Fruit fly (Drosophila melanogaster) whole organism, embryonic: ENCODE data around the gene CG6409.

ENCODE experiments used
- Ada2b ChIP-seq: fragments of 200-800 bp; sonication (Bioruptor generic); IDR thresholded peaks from 2 replicates; pipeline ENCODE4 v1.3.6; 2022; ENCODE audit warnings: missing biosample characterization, missing genetic modification characterization
- Aef1 ChIP-seq: fragments of 200-800 bp; sonication (Bioruptor generic); IDR thresholded peaks from 3 replicates; pipeline ENCODE4 v1.3.6; 2022; ENCODE audit warnings: missing biosample characterization, missing genetic modification characterization
- Antp ChIP-seq: fragments of 200-800 bp; sonication (Bioruptor generic); optimal IDR thresholded peaks from 3 replicates; lab custom pipeline; 2016; ENCODE audit warnings: missing biosample characterization, missing genetic modification characterization
- Bteb2 ChIP-seq: fragments of 200-800 bp; sonication (Bioruptor generic); optimal IDR thresholded peaks from 2 replicates; lab custom pipeline; 2016; ENCODE audit warnings: missing biosample characterization, missing genetic modification characterization
- CG10209 ChIP-seq: fragments of 200-800 bp; sonication (Bioruptor generic); optimal IDR thresholded peaks from 3 replicates; lab custom pipeline; 2017; ENCODE audit warnings: missing biosample characterization, mild to moderate bottlenecking, missing genetic modification characterization, missing genetic modification reagents
- CG10274 ChIP-seq: fragments of 200-800 bp; sonication (Bioruptor generic); optimal IDR thresholded peaks from 3 replicates; lab custom pipeline; 2017; ENCODE audit warnings: missing biosample characterization, mild to moderate bottlenecking, missing genetic modification characterization
- CG11247 ChIP-seq: fragments of 200-800 bp; sonication (Bioruptor generic); IDR thresholded peaks from 2 replicates; pipeline ENCODE4 v1.3.6; 2022; ENCODE audit warnings: missing biosample characterization, missing genetic modification characterization
- CG11560 ChIP-seq: fragments of 200-800 bp; sonication (Bioruptor generic); IDR thresholded peaks from 3 replicates; pipeline ENCODE4 v1.3.6; 2022; ENCODE audit warnings: missing biosample characterization, missing genetic modification characterization
- CG12155 ChIP-seq: fragments of 200-800 bp; sonication (Bioruptor generic); optimal IDR thresholded peaks from 3 replicates; lab custom pipeline; 2016; ENCODE audit warnings: missing biosample characterization, missing genetic modification characterization
- CG13123 ChIP-seq: fragments of 200-800 bp; sonication (Bioruptor generic); optimal IDR thresholded peaks from 2 replicates; lab custom pipeline; 2016; ENCODE audit warnings: missing biosample characterization, missing genetic modification characterization
- CG13424 ChIP-seq: fragments of 200-800 bp; sonication (Bioruptor generic); optimal IDR thresholded peaks from 2 replicates; lab custom pipeline; 2019; ENCODE audit warnings: missing biosample characterization, mild to moderate bottlenecking, missing genetic modification characterization, moderate library complexity
- CG14014 ChIP-seq: fragments of 200-800 bp; sonication (Bioruptor generic); IDR thresholded peaks from 2 replicates; pipeline ENCODE4 v1.3.6; 2022; ENCODE audit warnings: missing biosample characterization, missing genetic modification characterization
- CG17328 ChIP-seq: fragments of 200-800 bp; sonication (Bioruptor generic); IDR thresholded peaks from 2 replicates; pipeline ENCODE4 v1.3.6; 2022; ENCODE audit warnings: missing biosample characterization, missing genetic modification characterization
- CG18599 ChIP-seq: fragments of 200-800 bp; sonication (Bioruptor generic); optimal IDR thresholded peaks from 3 replicates; lab custom pipeline; 2017; ENCODE audit warnings: missing biosample characterization, missing genetic modification characterization, mild to moderate bottlenecking, moderate library complexity, missing genetic modification reagents
- CG2116 ChIP-seq: fragments of 200-800 bp; sonication (Bioruptor generic); optimal IDR thresholded peaks from 3 replicates; lab custom pipeline; 2018; ENCODE audit warnings: missing biosample characterization, mild to moderate bottlenecking, missing genetic modification characterization
- CG2202 ChIP-seq: fragments of 200-800 bp; sonication (Bioruptor generic); optimal IDR thresholded peaks from 2 replicates; lab custom pipeline; 2018; ENCODE audit warnings: missing biosample characterization, mild to moderate bottlenecking, missing genetic modification characterization
- CG3065 ChIP-seq: fragments of 200-800 bp; sonication (Bioruptor generic); optimal IDR thresholded peaks from 2 replicates; lab custom pipeline; 2016; ENCODE audit warnings: missing biosample characterization, missing genetic modification characterization
- CG6254 ChIP-seq: fragments of 200-800 bp; sonication (Bioruptor generic); optimal IDR thresholded peaks from 3 replicates; lab custom pipeline; 2017; ENCODE audit warnings: mild to moderate bottlenecking, missing biosample characterization, missing genetic modification reagents, missing genetic modification characterization
- CG7987 ChIP-seq: fragments of 200-800 bp; sonication (Bioruptor generic); optimal IDR thresholded peaks from 2 replicates; lab custom pipeline; 2018; ENCODE audit warnings: missing biosample characterization, mild to moderate bottlenecking, missing genetic modification characterization, moderate library complexity
- CG8281 ChIP-seq: fragments of 200-800 bp; sonication (Bioruptor generic); optimal IDR thresholded peaks from 2 replicates; lab custom pipeline; 2018; ENCODE audit warnings: missing biosample characterization, mild to moderate bottlenecking, missing genetic modification characterization, moderate library complexity
- CoRest ChIP-seq: fragments of 200-800 bp; sonication (Bioruptor generic); optimal IDR thresholded peaks from 3 replicates; lab custom pipeline; 2018; ENCODE audit warnings: missing biosample characterization, mild to moderate bottlenecking, missing genetic modification characterization, moderate library complexity
- CrebB ChIP-seq: fragments of 200-800 bp; sonication (Bioruptor generic); optimal IDR thresholded peaks from 3 replicates; lab custom pipeline; 2018; ENCODE audit warnings: missing biosample characterization, mild to moderate bottlenecking, missing genetic modification characterization
- D19A ChIP-seq: fragments of 200-800 bp; optimal IDR thresholded peaks from 3 replicates; lab custom pipeline; 2019; ENCODE audit warnings: missing biosample characterization, mild to moderate bottlenecking, missing genetic modification characterization, moderate library complexity
- Fer3 ChIP-seq: fragments of 200-800 bp; sonication (Bioruptor generic); optimal IDR thresholded peaks from 2 replicates; lab custom pipeline; 2018; ENCODE audit warnings: missing biosample characterization, mild to moderate bottlenecking, missing genetic modification characterization, moderate library complexity
- Gug ChIP-seq: fragments of 200-800 bp; sonication (Bioruptor generic); IDR thresholded peaks from 4 replicates; pipeline ENCODE4 v1.3.6; 2022; ENCODE audit warnings: missing biosample characterization, missing genetic modification characterization
- H2.0 ChIP-seq: fragments of 200-800 bp; sonication (Bioruptor generic); IDR thresholded peaks from 2 replicates; pipeline ENCODE4 v1.3.6; 2022; ENCODE audit warnings: missing biosample characterization, missing genetic modification characterization
- Kr ChIP-seq: fragments of 200-800 bp; sonication (Bioruptor generic); optimal IDR thresholded peaks from 2 replicates; lab custom pipeline; 2017; ENCODE audit warnings: missing biosample characterization, mild to moderate bottlenecking, missing genetic modification characterization
- bab2 ChIP-seq: fragments of 200-800 bp; sonication (Bioruptor generic); optimal IDR thresholded peaks from 2 replicates; lab custom pipeline; 2016; ENCODE audit warnings: missing biosample characterization, missing genetic modification characterization
- cg ChIP-seq: fragments of 200-800 bp; sonication (Bioruptor generic); optimal IDR thresholded peaks from 3 replicates; lab custom pipeline; 2019; ENCODE audit warnings: missing biosample characterization, mild to moderate bottlenecking, missing genetic modification characterization, moderate library complexity
- ci ChIP-seq: fragments of 200-800 bp; sonication (Bioruptor generic); IDR thresholded peaks from 3 replicates; pipeline ENCODE4 v1.3.6; 2022; ENCODE audit warnings: missing biosample characterization, missing genetic modification characterization
- crol ChIP-seq: fragments of 200-800 bp; sonication (Bioruptor generic); IDR thresholded peaks from 2 replicates; pipeline ENCODE4 v1.3.6; 2022; ENCODE audit warnings: missing biosample characterization, missing genetic modification characterization
- emc ChIP-seq: fragments of 200-800 bp; sonication (Bioruptor generic); optimal IDR thresholded peaks from 2 replicates; lab custom pipeline; 2016; ENCODE audit warnings: missing biosample characterization, missing genetic modification characterization
- eve ChIP-seq, 2 experiments: fragments of >200 bp; optimal IDR thresholded peaks; 2 replicates each; lab custom pipeline; 2017; ENCODE audit warnings: missing biosample characterization in 2 of 2, missing genetic modification characterization in 2 of 2
- exex ChIP-seq: fragments of 200-800 bp; sonication (Bioruptor generic); optimal IDR thresholded peaks from 4 replicates; lab custom pipeline; 2018; ENCODE audit warnings: missing biosample characterization, mild to moderate bottlenecking, missing genetic modification characterization, moderate library complexity
- fu2 ChIP-seq: fragments of 200-800 bp; sonication (Bioruptor generic); optimal IDR thresholded peaks from 2 replicates; lab custom pipeline; 2016; ENCODE audit warnings: missing biosample characterization, missing genetic modification characterization
- gem ChIP-seq: fragments of 200-800 bp; sonication (Bioruptor generic); optimal IDR thresholded peaks from 2 replicates; lab custom pipeline; 2019; ENCODE audit warnings: missing biosample characterization, mild to moderate bottlenecking, missing genetic modification characterization, moderate library complexity
- her ChIP-seq: fragments of 200-800 bp; sonication (Bioruptor generic); optimal IDR thresholded peaks from 2 replicates; lab custom pipeline; 2016; ENCODE audit warnings: missing biosample characterization, missing genetic modification characterization
- lilli ChIP-seq: fragments of 200-800 bp; sonication (Bioruptor generic); optimal IDR thresholded peaks from 3 replicates; lab custom pipeline; 2016; ENCODE audit warnings: missing biosample characterization, missing genetic modification characterization
- lmd ChIP-seq: fragments of 200-800 bp; sonication (Bioruptor generic); IDR thresholded peaks from 2 replicates; pipeline ENCODE4 v1.3.6; 2022; ENCODE audit warnings: missing biosample characterization, missing genetic modification characterization
- mam ChIP-seq: fragments of 200-800 bp; sonication (Bioruptor generic); optimal IDR thresholded peaks from 3 replicates; lab custom pipeline; 2016; ENCODE audit warnings: missing biosample characterization, missing genetic modification characterization
- mirr ChIP-seq: fragments of 200-800 bp; sonication (Bioruptor generic); optimal IDR thresholded peaks from 3 replicates; lab custom pipeline; 2018; ENCODE audit warnings: missing biosample characterization, mild to moderate bottlenecking, missing genetic modification characterization
- mld ChIP-seq: fragments of 200-800 bp; sonication (Bioruptor generic); IDR thresholded peaks from 3 replicates; pipeline ENCODE4 v1.3.6; 2022; ENCODE audit warnings: missing biosample characterization, missing genetic modification characterization; ENCODE audit not compliant: partially characterized antibody
- otp ChIP-seq: fragments of 200-800 bp; sonication (Bioruptor generic); IDR thresholded peaks from 3 replicates; pipeline ENCODE4, ENCODE4 v1.3.6; 2022; ENCODE audit warnings: missing biosample characterization, missing genetic modification characterization
- phol ChIP-seq: fragments of 200-800 bp; sonication (Bioruptor generic); optimal IDR thresholded peaks from 3 replicates; lab custom pipeline; 2018; ENCODE audit warnings: missing biosample characterization, mild to moderate bottlenecking, missing genetic modification characterization, moderate library complexity
- row ChIP-seq: fragments of 200-800 bp; sonication (Bioruptor generic); IDR thresholded peaks from 3 replicates; pipeline ENCODE4 v1.3.6; 2022; ENCODE audit warnings: missing biosample characterization, missing genetic modification characterization
- scrt ChIP-seq: fragments of 200-800 bp; sonication (Bioruptor generic); optimal IDR thresholded peaks from 2 replicates; lab custom pipeline; 2018; ENCODE audit warnings: missing biosample characterization, mild to moderate bottlenecking, missing genetic modification characterization, moderate library complexity
- tin ChIP-seq: fragments of 200-800 bp; sonication (Bioruptor generic); optimal IDR thresholded peaks from 3 replicates; lab custom pipeline; 2016; ENCODE audit warnings: missing biosample characterization, missing genetic modification characterization
- tx ChIP-seq: fragments of 200-800 bp; sonication (Bioruptor generic); optimal IDR thresholded peaks from 2 replicates; lab custom pipeline; 2016; ENCODE audit warnings: missing biosample characterization, missing genetic modification characterization
- wdn ChIP-seq: fragments of 200-800 bp; sonication (Bioruptor generic); IDR thresholded peaks from 2 replicates; pipeline ENCODE4 v1.3.6; 2022; ENCODE audit warnings: missing biosample characterization, missing genetic modification characterization

Gene CG6409

dm6 chr3L:10866633-10867379 is 15.4 kb downstream of the CG6409 start (continued):
- TF ChIP-seq CG2202 (tag; lab: Kevin White, UChicago), result no peak
- TF ChIP-seq Bteb2 (GFP tag; lab: Kevin White, UChicago), result no peak
- peak; percentile 19 for TF ChIP-seq CG10209 (GFP tag; lab: Kevin White, UChicago)
- TF ChIP-seq mam, result peak; percentile 61
- TF ChIP-seq tin (GFP tag; lab: Kevin White, UChicago), result no peak
- peak; percentile 64 for TF ChIP-seq lilli (GFP tag; lab: Kevin White, UChicago)
- no peak for TF ChIP-seq CG3065 (GFP tag; lab: Kevin White, UChicago)
- no peak for TF ChIP-seq D19A (tag; lab: Kevin White, UChicago)
- TF ChIP-seq tx, result no peak
- TF ChIP-seq her (GFP tag; lab: Kevin White, UChicago), result peak; percentile 65
- peak; percentile 46 for TF ChIP-seq gem
- peak; percentile 82 for TF ChIP-seq crol (GFP tag; lab: Robert Waterston, UW)
- TF ChIP-seq Antp (GFP tag; lab: Kevin White, UChicago), result peak; percentile 24
- peak; percentile 47 for TF ChIP-seq CoRest (tag; lab: Kevin White, UChicago)
- TF ChIP-seq ci, result 0 out of 3 replicates have a peak, but pooled peaks have one; percentile 7
- no peak for TF ChIP-seq CG6254
- no peak for TF ChIP-seq eve (GFP tag; optimal IDR thresholded peaks at IDR 0.05; lab: Kevin White, UChicago)
- TF ChIP-seq Ada2b (GFP tag; lab: Robert Waterston, UW), result peak; percentile 41
- TF ChIP-seq mirr (GFP tag; lab: Kevin White, UChicago), result peak; percentile 17
- TF ChIP-seq CG14014 (GFP tag; lab: Robert Waterston, UW), result peak; percentile 55; the same call in 1 of the 2 replicates
- no peak for TF ChIP-seq mld (GFP tag; lab: Robert Waterston, UW)
- TF ChIP-seq lmd (GFP tag; lab: Robert Waterston, UW), result peak; percentile 54; the same call in 1 of the 2 replicates
- TF ChIP-seq wdn (GFP tag; lab: Robert Waterston, UW), result 0 out of 2 replicates have a peak, but pooled peaks have one; percentile 37
- 0 out of 3 replicates have a peak, but pooled peaks have one; percentile 59 for TF ChIP-seq CG11560 (tag; lab: Robert Waterston, UW)
- TF ChIP-seq emc, result peak; percentile 44
- TF ChIP-seq fu2 (GFP tag; lab: Kevin White, UChicago), result peak; percentile 54
- no peak for TF ChIP-seq otp (GFP tag; lab: Robert Waterston, UW)
- TF ChIP-seq Aef1 (GFP tag; lab: Robert Waterston, UW), result peak; percentile 19; the same call in 1 of the 3 replicates
- TF ChIP-seq bab2 (GFP tag; lab: Kevin White, UChicago), result peak; percentile 28
- TF ChIP-seq scrt (GFP tag; lab: Kevin White, UChicago), result no peak
- TF ChIP-seq Fer3 (tag; lab: Kevin White, UChicago), result peak; percentile 50
- TF ChIP-seq CG8281 (tag; lab: Kevin White, UChicago), result no peak
- TF ChIP-seq CG12155 (GFP tag; lab: Kevin White, UChicago), result peak; percentile 56
- TF ChIP-seq CG13424 (tag; lab: Kevin White, UChicago), result peak; percentile 3
- TF ChIP-seq phol (tag; lab: Kevin White, UChicago), result peak; percentile 2
- TF ChIP-seq row (GFP tag; lab: Robert Waterston, UW), result peak; percentile 56
- TF ChIP-seq CG13123, result no peak
- TF ChIP-seq CG11247 (GFP tag; lab: Robert Waterston, UW), result peak; percentile 35
- TF ChIP-seq CG10274, result peak; percentile 32
- TF ChIP-seq Gug (GFP tag; lab: Robert Waterston, UW), result peak; percentile 37; the same call in 1 of the 4 replicates
- TF ChIP-seq H2.0 (GFP tag; lab: Robert Waterston, UW), result 0 out of 2 replicates have a peak, but pooled peaks have one; percentile 31
- no peak for TF ChIP-seq CrebB (tag; lab: Kevin White, UChicago)
- no peak for TF ChIP-seq CG2116
- no peak for TF ChIP-seq cg (GFP tag; lab: Kevin White, UChicago)
- no peak for TF ChIP-seq CG7987
- no peak for TF ChIP-seq Kr (GFP tag; lab: Kevin White, UChicago)
- TF ChIP-seq CG18599 (GFP tag; lab: Kevin White, UChicago), result peak; percentile 57
- peak; percentile 67 for TF ChIP-seq exex
- TF ChIP-seq CG17328 (GFP tag; lab: Robert Waterston, UW), result peak; percentile 20; the same call in 1 of the 2 replicates
